Fruit fly (Drosophila melanogaster) whole organism, adult: Measurements from ENCODE around the gene fng.

ENCODE experiments used
- CG11617 ChIP-seq: fragments of 200-800 bp; sonication (Bioruptor generic); optimal IDR thresholded peaks from 2 replicates; lab custom pipeline; 2017; ENCODE audit warnings: mild to moderate bottlenecking, missing biosample characterization, missing genetic modification reagents, missing genetic modification characterization
- CG12768 ChIP-seq: fragments of 200-800 bp; sonication (Bioruptor generic); optimal IDR thresholded peaks from 2 replicates; lab custom pipeline; 2017; ENCODE audit warnings: missing biosample characterization, missing genetic modification characterization, mild to moderate bottlenecking, moderate library complexity, missing genetic modification reagents
- CG14711 ChIP-seq: fragments of 200-800 bp; sonication (Bioruptor generic); optimal IDR thresholded peaks from 2 replicates; lab custom pipeline; 2018; ENCODE audit warnings: missing biosample characterization, mild to moderate bottlenecking, missing genetic modification characterization, moderate library complexity
- CG1620 ChIP-seq: fragments of 200-800 bp; sonication (Bioruptor generic); optimal IDR thresholded peaks from 2 replicates; lab custom pipeline; 2016; ENCODE audit warnings: missing biosample characterization, missing genetic modification characterization
- CG33017 ChIP-seq: fragments of 200-800 bp; sonication (Bioruptor generic); optimal IDR thresholded peaks from 2 replicates; lab custom pipeline; 2018; ENCODE audit warnings: missing biosample characterization, mild to moderate bottlenecking, missing genetic modification characterization, moderate library complexity
- CG5204 ChIP-seq: fragments of 200-800 bp; sonication (Bioruptor generic); optimal IDR thresholded peaks from 2 replicates; lab custom pipeline; 2016; ENCODE audit warnings: missing biosample characterization, missing genetic modification characterization
- CG7045 ChIP-seq: fragments of 200-800 bp; sonication (Bioruptor generic); optimal IDR thresholded peaks from 2 replicates; lab custom pipeline; 2017; ENCODE audit warnings: missing biosample characterization, mild to moderate bottlenecking, missing genetic modification characterization
- CG7101 ChIP-seq: fragments of 200-800 bp; sonication (Bioruptor generic); optimal IDR thresholded peaks from 2 replicates; lab custom pipeline; 2018; ENCODE audit warnings: missing biosample characterization, mild to moderate bottlenecking, missing genetic modification characterization, moderate library complexity
- Clk ChIP-seq: fragments of 200-800 bp; sonication (Bioruptor generic); optimal IDR thresholded peaks from 2 replicates; lab custom pipeline; 2017; ENCODE audit warnings: missing biosample characterization, missing genetic modification characterization
- Crg-1 ChIP-seq: fragments of 200-800 bp; sonication (Bioruptor generic); optimal IDR thresholded peaks from 2 replicates; lab custom pipeline; 2016; ENCODE audit warnings: missing biosample characterization, missing genetic modification characterization
- Hr96 ChIP-seq: fragments of 200-800 bp; sonication (Bioruptor generic); optimal IDR thresholded peaks from 2 replicates; lab custom pipeline; 2016; ENCODE audit warnings: missing biosample characterization, missing genetic modification characterization
- Mnt ChIP-seq: fragments of 200-800 bp; sonication (Bioruptor generic); optimal IDR thresholded peaks from 2 replicates; lab custom pipeline; 2016; ENCODE audit warnings: missing biosample characterization, mild to moderate bottlenecking, missing genetic modification characterization
- bab1 ChIP-seq: fragments of 200-800 bp; sonication (Bioruptor generic); optimal IDR thresholded peaks from 3 replicates; lab custom pipeline; 2019; ENCODE audit warnings: missing biosample characterization, mild to moderate bottlenecking, missing genetic modification characterization, moderate library complexity
- cic ChIP-seq: fragments of 200-800 bp; sonication (Bioruptor generic); optimal IDR thresholded peaks from 2 replicates; lab custom pipeline; 2017; ENCODE audit warnings: missing biosample characterization, mild to moderate bottlenecking, missing genetic modification characterization, moderate library complexity
- cnc ChIP-seq, 2 experiments: fragments of >200 bp; optimal IDR thresholded peaks; 2 replicates each; lab custom pipeline; 2017
- kay ChIP-seq: fragments of 200-800 bp; sonication (Bioruptor generic); peaks from one replicate; lab custom pipeline; 2016; ENCODE audit warnings: missing biosample characterization, missing genetic modification characterization, borderline replicate concordance
- ovo ChIP-seq: fragments of 200-800 bp; sonication (Bioruptor generic); optimal IDR thresholded peaks from 2 replicates; lab custom pipeline; 2016; ENCODE audit warnings: missing biosample characterization, missing genetic modification characterization
- pad ChIP-seq: fragments of 200-800 bp; sonication (Bioruptor generic); optimal IDR thresholded peaks from 3 replicates; lab custom pipeline; 2017; ENCODE audit warnings: missing biosample characterization, missing genetic modification characterization, mild to moderate bottlenecking, moderate library complexity, missing genetic modification reagents
- tj ChIP-seq: fragments of 200-800 bp; sonication (Bioruptor generic); optimal IDR thresholded peaks from 3 replicates; lab custom pipeline; 2017; ENCODE audit warnings: missing biosample characterization, mild to moderate bottlenecking, missing genetic modification characterization, moderate library complexity
- toe ChIP-seq: fragments of 200-800 bp; sonication (Bioruptor generic); optimal IDR thresholded peaks from 2 replicates; lab custom pipeline; 2016; ENCODE audit warnings: missing biosample characterization, missing genetic modification characterization

fng gene

DNA sequence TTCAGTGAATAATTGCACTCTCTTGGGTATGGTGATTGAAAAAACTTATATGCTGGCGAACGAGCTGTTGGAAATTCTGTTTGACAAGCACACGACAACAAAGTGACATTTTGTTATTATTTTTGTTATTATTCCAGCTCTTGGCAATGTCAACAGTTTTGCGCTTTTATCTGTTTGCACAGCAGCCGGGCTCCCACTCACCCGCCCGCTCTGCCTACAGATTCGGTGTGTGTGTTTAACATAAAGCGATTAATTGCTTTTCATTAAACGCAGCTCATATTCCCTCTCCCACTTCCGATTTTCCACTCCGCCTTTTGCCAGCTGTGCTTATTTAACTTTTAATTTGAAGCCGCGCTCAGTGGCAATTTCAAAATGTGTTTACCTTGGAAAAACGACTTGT, 48.3 kb downstream of the fng start:
- no peak for TF ChIP-seq CG14711 (tag; lab: Kevin White, UChicago)
- TF ChIP-seq ovo (GFP tag; lab: Kevin White, UChicago) = no peak
- no peak for TF ChIP-seq kay (GFP tag; lab: Kevin White, UChicago)
- TF ChIP-seq cnc (optimal IDR thresholded peaks at IDR 0.05; lab: Kevin White, UChicago) = no peak
- no peak for TF ChIP-seq pad (GFP tag; lab: Kevin White, UChicago)
- no peak for TF ChIP-seq tj (GFP tag; lab: Kevin White, UChicago)
- TF ChIP-seq CG5204 (GFP tag; lab: Kevin White, UChicago) = no peak
- no peak for TF ChIP-seq CG12768
- no peak for TF ChIP-seq Crg-1
- no peak for TF ChIP-seq cic
- no peak for TF ChIP-seq CG7101
- TF ChIP-seq Mnt = no peak
- TF ChIP-seq bab1 (GFP tag; lab: Kevin White, UChicago) = no peak

DNA sequence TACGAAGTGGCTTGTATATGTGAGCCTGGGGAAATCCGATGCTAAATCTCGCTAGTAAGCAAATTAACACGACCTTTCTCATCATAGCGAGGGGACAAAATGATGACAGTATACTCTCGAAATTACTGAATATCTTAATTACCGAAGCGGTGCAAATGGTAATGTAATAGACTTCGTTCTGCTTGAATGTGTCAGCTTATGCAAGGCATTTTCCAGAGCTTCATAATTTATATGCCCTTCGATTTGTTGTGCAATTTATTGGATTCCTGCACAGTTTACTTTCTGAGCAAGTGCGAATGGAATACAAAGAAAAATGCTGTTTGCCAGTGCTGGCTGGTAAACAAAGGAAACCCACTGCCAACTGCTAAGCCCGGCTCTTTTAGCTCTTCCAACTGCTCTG, 52.0 kb downstream of the fng start, which contains the start of the genes Sfp77F and CG43931:
TSS of gene Sfp77F (minus strand) at position 101 of the 400 bp plus-strand sequence.
TSS of gene CG43931 (plus strand) at position 241 of the 400 bp plus-strand sequence.
- TF ChIP-seq kay (GFP tag; lab: Kevin White, UChicago) (no peak), Clk (no peak), bab1 (GFP tag; lab: Kevin White, UChicago) (no peak), toe (GFP tag; lab: Kevin White, UChicago) (no peak), CG1620 (GFP tag; lab: Kevin White, UChicago) (no peak), Crg-1 (no peak), Hr96 (no peak), CG33017 (tag; lab: Kevin White, UChicago) (no peak), CG12768 (no peak), tj (GFP tag; lab: Kevin White, UChicago) (no peak), CG7045 (no peak), cic (no peak), ovo (GFP tag; lab: Kevin White, UChicago) (no peak), CG5204 (GFP tag; lab: Kevin White, UChicago) (no peak), Mnt (no peak), CG14711 (tag; lab: Kevin White, UChicago) (no peak), cnc (optimal IDR thresholded peaks at IDR 0.05; lab: Kevin White, UChicago) (no peak), CG7101 (no peak), pad (GFP tag; lab: Kevin White, UChicago) (no peak), CG11617 (no peak)

DNA sequence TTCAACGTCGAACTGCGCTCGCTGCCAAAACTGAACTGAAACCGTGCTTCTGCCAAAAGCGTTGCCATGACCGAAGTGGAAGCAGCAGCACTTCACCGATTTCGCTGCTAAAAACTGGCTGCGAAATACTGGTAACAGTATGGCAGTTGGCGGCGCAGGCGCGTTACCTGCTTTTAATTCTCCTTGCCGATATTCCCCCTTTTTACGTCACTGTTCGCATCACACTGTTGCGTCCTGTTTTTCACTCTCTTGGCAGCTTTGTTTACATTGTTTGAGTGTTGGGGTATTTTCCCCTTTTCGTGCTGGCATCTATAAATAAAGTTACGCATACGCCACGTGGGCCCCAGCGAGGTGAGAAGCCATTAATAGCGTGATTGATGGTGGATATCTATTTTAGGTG, 64.1 kb downstream of the fng start, which contains the start of gene CG32432:
TSS of gene CG32432 (minus strand) at position 17 of the 400 bp plus-strand sequence.
- TF ChIP-seq cic = no peak
- peak; percentile 76 for TF ChIP-seq pad (GFP tag; lab: Kevin White, UChicago)

DNA sequence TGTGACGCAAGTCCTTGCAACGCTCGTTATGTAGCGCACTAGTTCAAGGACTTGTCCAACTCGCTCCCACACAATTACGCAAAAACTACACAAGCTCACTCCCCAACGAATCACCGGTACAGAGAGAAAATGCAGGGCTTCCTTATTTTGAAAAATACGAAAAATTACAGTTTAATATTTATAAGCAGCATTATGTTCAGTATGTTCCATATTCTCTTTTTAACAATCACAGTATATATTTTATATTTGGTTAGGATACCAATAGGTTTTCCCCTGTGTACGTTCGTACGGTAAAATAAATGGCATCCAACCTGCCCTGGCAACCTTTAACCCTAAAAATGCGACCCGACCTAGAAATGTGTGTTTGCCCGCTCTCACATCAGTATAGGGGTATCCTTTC, 65.3 kb downstream of the fng start:
- TF ChIP-seq CG5204 (GFP tag; lab: Kevin White, UChicago) (peak; percentile 10), CG33017 (tag; lab: Kevin White, UChicago) (no peak), CG7045 (peak; percentile 54)
